Worm (Caenorhabditis elegans): ENCODE measurements around the gene doxa-1.

DNA sequence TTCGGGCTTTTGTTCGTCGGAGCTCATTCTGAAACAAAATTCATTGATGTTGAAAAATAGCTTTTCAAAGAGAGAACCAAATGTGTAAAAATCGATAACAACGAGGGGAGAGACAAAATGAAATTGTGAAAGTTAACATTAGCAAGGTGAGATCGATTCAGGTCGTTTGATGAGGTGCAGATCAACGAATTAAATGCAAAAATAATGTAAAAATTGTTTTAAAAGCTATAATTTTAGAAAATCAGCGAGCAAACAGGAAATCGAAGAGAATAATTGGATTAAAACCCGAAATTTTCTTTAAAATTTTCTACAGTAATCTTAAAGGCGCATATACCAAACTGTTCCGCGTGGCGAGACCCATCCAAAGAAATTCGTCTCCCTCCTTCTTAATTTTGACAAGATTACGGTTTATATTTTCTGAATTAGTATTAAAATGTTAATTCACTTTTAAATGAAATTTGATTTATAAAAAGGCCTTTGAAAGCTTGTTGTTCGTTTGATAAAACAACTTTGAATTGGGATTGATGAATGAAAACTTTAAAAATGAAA lies 37.6 kb downstream of the doxa-1 start, which contains the start of gene C13G5.2:
- TF ChIP-seq flt-1 (GFP tag; IDR thresholded peaks at IDR 0.05) (no peak), ref-1 (GFP tag; conservative IDR thresholded peaks at IDR 0.05) (no peak), tab-1 (GFP tag; IDR thresholded peaks at IDR 0.05) (no peak), klf-2 (GFP tag; conservative IDR thresholded peaks at IDR 0.05) (no peak), T22C8.4 (GFP tag; IDR thresholded peaks at IDR 0.05) (peak; percentile 26; the same call in 1 of the 2 replicates), ztf-23 (GFP tag; IDR thresholded peaks at IDR 0.05) (no peak)
